Worm (Caenorhabditis elegans) whole organism, late embryonic: ENCODE measurements around the gene ges-1.

ENCODE experiments used
- F13H6.1 ChIP-seq: sonication (generic microtip); optimal IDR thresholded peaks from 2 replicates; lab custom pipeline; 2016; ENCODE audit warnings: missing genetic modification characterization, missing compliant biosample characterization
- ama-1 ChIP-seq: fragments of 150-350 bp; optimal IDR thresholded peaks from 2 replicates; lab custom pipeline; 2014
- ets-4 ChIP-seq: sonication (generic microtip); optimal IDR thresholded peaks from 2 replicates; lab custom pipeline; 2016; ENCODE audit warnings: missing genetic modification characterization, missing compliant biosample characterization
- sox-4 ChIP-seq: sonication (generic microtip); optimal IDR thresholded peaks from 2 replicates; lab custom pipeline; 2017; ENCODE audit warnings: mild to moderate bottlenecking, missing genetic modification characterization, inconsistent platforms, missing compliant biosample characterization

DNA sequence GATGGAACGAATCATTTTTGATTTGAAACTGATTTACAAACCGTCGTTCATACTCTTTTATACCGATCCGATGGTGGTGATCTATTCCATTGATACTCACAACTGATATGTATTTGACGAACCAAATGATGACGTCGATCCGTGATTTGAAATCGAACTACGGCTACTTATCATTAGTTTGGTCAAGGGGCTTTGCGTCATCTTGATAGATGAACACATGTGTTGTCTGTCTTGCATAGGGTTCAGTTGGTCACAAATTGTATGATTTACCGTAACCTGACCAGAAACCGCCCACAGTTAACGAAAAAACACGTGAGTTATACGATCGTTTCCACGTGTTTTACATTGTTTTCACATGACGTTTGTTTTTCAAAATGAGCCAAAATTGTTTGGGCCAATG, 18.2 kb upstream of the ges-1 start, which contains the start of gene cnc-2:
- TF ChIP-seq ama-1 (lab: Kevin White, UChicago) (no peak), F13H6.1 (tag; lab: Kevin White, UChicago) (no peak), sox-4 (tag; lab: Kevin White, UChicago) (no peak), ets-4 (no peak)
